Worm (Caenorhabditis elegans) whole organism, L4 larva: ENCODE measurements around the gene C25F9.6.

Experiments
- F44E2.7 ChIP-seq: fragments of 200-800 bp; sonication (Bioruptor generic); IDR thresholded peaks from 2 replicates; pipeline ENCODE4 v2.1.2; 2022; ENCODE audit warnings: missing genetic modification characterization, missing compliant biosample characterization
- hlh-30 ChIP-seq: sonication (generic microtip); optimal IDR thresholded peaks from 2 replicates; lab custom pipeline; 2017; ENCODE audit warnings: antibody characterized with exemption, mild to moderate bottlenecking, missing genetic modification characterization, missing compliant biosample characterization; ENCODE audit not compliant: insufficient read depth
- mdl-1 ChIP-seq, 2 experiments: fragments of 150-350 bp in 1 of 2; sonication (generic microtip) in 1 of 2; optimal IDR thresholded peaks; 2 replicates each; lab custom pipeline; 2014 to 2017; ENCODE audit warnings: missing biosample characterization in 2 of 2, missing genetic modification characterization in 2 of 2
- mep-1 ChIP-seq: fragments of 150-350 bp; sonication (generic microtip); optimal IDR thresholded peaks from 3 replicates; lab custom pipeline; 2014; ENCODE audit warnings: missing biosample characterization, missing genetic modification characterization
- nhr-76 ChIP-seq: fragments of 150-350 bp; optimal IDR thresholded peaks from 2 replicates; lab custom pipeline; 2014; ENCODE audit warnings: missing biosample characterization, missing genetic modification characterization
- sdz-12 ChIP-seq: fragments of 200-800 bp; sonication (Bioruptor generic); optimal IDR thresholded peaks from 2 replicates; lab custom pipeline; 2018; ENCODE audit warnings: mild to moderate bottlenecking, missing genetic modification characterization, missing compliant biosample characterization
- zag-1 ChIP-seq: fragments of 150-350 bp; optimal IDR thresholded peaks from 2 replicates; lab custom pipeline; 2014; ENCODE audit warnings: missing biosample characterization, missing genetic modification characterization

DNA sequence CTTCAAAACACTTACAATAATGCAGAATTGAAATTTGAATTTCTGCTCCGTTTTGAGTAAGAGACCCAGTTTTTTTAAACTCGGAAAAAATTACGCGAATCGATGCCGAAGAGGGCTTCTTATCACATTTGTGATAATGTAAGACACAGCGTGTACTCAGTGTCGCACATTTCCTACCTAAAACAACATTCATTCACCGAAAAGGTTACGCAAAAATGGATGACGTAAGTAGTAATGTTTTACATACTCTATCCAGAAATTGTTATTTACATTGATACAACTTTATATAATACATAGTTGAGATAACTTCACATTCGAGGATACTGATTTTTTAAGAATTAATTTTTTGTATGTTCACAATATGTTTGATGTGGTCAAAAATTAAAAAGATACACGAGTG lies 11.3 kb upstream of the C25F9.6 start, which contains the start of the genes C25F9.4 and C25F9.9:
- no peak for TF ChIP-seq hlh-30 (tag; lab: Kevin White, UChicago)
- TF ChIP-seq F44E2.7 (GFP tag; lab: Robert Waterston, UW) = no peak
- no peak for TF ChIP-seq nhr-76
- TF ChIP-seq zag-1 (tag; lab: Kevin White, UChicago) = no peak
- no peak for TF ChIP-seq mdl-1 (tag; optimal IDR thresholded peaks at IDR 0.05; lab: Kevin White, UChicago)
- no peak for TF ChIP-seq sdz-12
- no peak for TF ChIP-seq mep-1 (tag; lab: Kevin White, UChicago)
